Worm (Caenorhabditis elegans) whole organism, L3 larva: ENCODE data around the gene gpla-1.

Experiments
- ZK546.5 ChIP-seq: sonication (generic microtip); optimal IDR thresholded peaks from 2 replicates; lab custom pipeline; 2017; ENCODE audit warnings: missing biosample characterization, missing genetic modification characterization
- ceh-16 ChIP-seq: sonication (generic microtip); optimal IDR thresholded peaks from 2 replicates; lab custom pipeline; 2017; ENCODE audit warnings: missing biosample characterization, missing genetic modification characterization
- fos-1 ChIP-seq: fragments of 150-350 bp; optimal IDR thresholded peaks from 2 replicates; lab custom pipeline; 2014; ENCODE audit warnings: missing biosample characterization, missing genetic modification characterization
- jun-1 ChIP-seq: fragments of 150-350 bp; optimal IDR thresholded peaks from 2 replicates; lab custom pipeline; 2014; ENCODE audit warnings: missing biosample characterization, missing genetic modification reagents, missing genetic modification characterization
- nhr-11 ChIP-seq: fragments of 150-350 bp; optimal IDR thresholded peaks from 2 replicates; lab custom pipeline; 2014; ENCODE audit warnings: missing biosample characterization, missing genetic modification characterization
- sea-2 ChIP-seq: fragments of 150-350 bp; sonication (generic microtip); optimal IDR thresholded peaks from 4 replicates; lab custom pipeline; 2014; ENCODE audit warnings: missing biosample characterization, missing genetic modification reagents, missing genetic modification characterization
- unc-39 ChIP-seq: sonication (generic microtip); optimal IDR thresholded peaks from 4 replicates; lab custom pipeline; 2017; ENCODE audit warnings: missing biosample characterization, missing genetic modification characterization

DNA sequence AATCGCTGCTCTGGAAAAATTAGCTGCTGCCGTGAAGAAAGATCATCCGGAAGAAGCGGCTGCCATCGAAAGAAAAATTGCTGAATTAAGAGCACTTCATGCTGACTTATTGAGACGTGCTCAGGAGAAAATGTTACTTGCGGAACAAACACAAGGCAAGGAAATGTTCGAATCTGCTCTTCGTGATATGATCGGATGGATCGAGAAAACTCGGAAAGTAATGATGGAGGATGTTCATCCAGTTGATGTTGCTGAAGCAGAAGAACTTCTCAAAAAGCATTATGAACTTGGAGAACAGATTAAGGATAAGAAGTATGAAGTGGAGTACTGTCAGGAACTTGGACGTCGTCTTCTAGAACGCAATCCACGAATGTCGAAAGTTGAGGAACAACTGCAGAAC, 31.6 kb downstream of the gpla-1 start:
- no peak for TF ChIP-seq ZK546.5 (tag; lab: Kevin White, UChicago)
- no peak for TF ChIP-seq sea-2 (GFP tag; lab: Kevin White, UChicago)
- TF ChIP-seq unc-39 (tag; lab: Kevin White, UChicago) = no peak
- no peak for TF ChIP-seq jun-1 (tag; lab: Kevin White, UChicago)
- no peak for TF ChIP-seq fos-1 (tag; lab: Kevin White, UChicago)
- no peak for TF ChIP-seq ceh-16 (tag; lab: Kevin White, UChicago)
- no peak for TF ChIP-seq nhr-11 (tag; lab: Kevin White, UChicago)
